Worm (Caenorhabditis elegans): ENCODE measurements around the gene C18A11.4.

Gene C18A11.4

ce11 chrX:8029080-8029479 is 16.2 kb upstream of the C18A11.4 start, which contains the start of gene C34D10.1 (continued):
- TF ChIP-seq nhr-77 (tag; optimal IDR thresholded peaks at IDR 0.05): peak; percentile 54
- TF ChIP-seq nhr-20 (tag; optimal IDR thresholded peaks at IDR 0.05): peak; percentile 88
- TF ChIP-seq unc-86 (tag; optimal IDR thresholded peaks at IDR 0.05): peak; percentile 37
- peak; percentile 60 for TF ChIP-seq fkh-8 (tag; optimal IDR thresholded peaks at IDR 0.05)
- peak; percentile 45 for TF ChIP-seq lin-39 (tag; optimal IDR thresholded peaks at IDR 0.05)
- TF ChIP-seq ces-1 (GFP tag; optimal IDR thresholded peaks at IDR 0.05): no peak

ce11 chrX:8030032-8030431 is 15.3 kb upstream of the C18A11.4 start:
- TF ChIP-seq efl-3 (GFP tag; optimal IDR thresholded peaks at IDR 0.05): no peak
- no peak for TF ChIP-seq lsy-2 (tag; optimal IDR thresholded peaks at IDR 0.05)
- TF ChIP-seq fkh-10 (GFP tag; optimal IDR thresholded peaks at IDR 0.05): no peak
- no peak for TF ChIP-seq C04F5.9 (tag; optimal IDR thresholded peaks at IDR 0.05)
- TF ChIP-seq egl-13 (tag; optimal IDR thresholded peaks at IDR 0.05): no peak
- no peak for TF ChIP-seq zag-1 (tag; optimal IDR thresholded peaks at IDR 0.05)
- TF ChIP-seq skn-1 (tag; optimal IDR thresholded peaks at IDR 0.05): no peak
- no peak for TF ChIP-seq ztf-11 (tag; optimal IDR thresholded peaks at IDR 0.05)
- TF ChIP-seq irx-1 (tag; optimal IDR thresholded peaks at IDR 0.05): no peak
- TF ChIP-seq sptf-1 (tag; optimal IDR thresholded peaks at IDR 0.05): no peak
- no peak for TF ChIP-seq mdl-1 (tag; optimal IDR thresholded peaks at IDR 0.05)
- TF ChIP-seq ceh-90 (tag; optimal IDR thresholded peaks at IDR 0.05): no peak
- no peak for TF ChIP-seq fkh-4 (tag; optimal IDR thresholded peaks at IDR 0.05; ENCODE audit: borderline replicate concordance)

ce11 chrX:8036219-8036883 is 9.0 kb upstream of the C18A11.4 start:
- TF ChIP-seq ceh-82 (tag; optimal IDR thresholded peaks at IDR 0.05) (peak; percentile 98 to 99 (median 99)), ceh-90 (tag; optimal IDR thresholded peaks at IDR 0.05) (peak; percentile 69), elt-3 (tag; optimal IDR thresholded peaks at IDR 0.05) (peak in 5 of 6 experiments; percentile 62 to 100 (median 82)), pqm-1 (tag; optimal IDR thresholded peaks at IDR 0.05) (peak; percentile 69), egl-13 (tag; optimal IDR thresholded peaks at IDR 0.05) (peak; percentile 98), zip-4 (GFP tag; optimal IDR thresholded peaks at IDR 0.05) (peak; percentile 97), fkh-10 (GFP tag; optimal IDR thresholded peaks at IDR 0.05) (peak; percentile 99), unc-130 (tag; optimal IDR thresholded peaks at IDR 0.05) (peak; percentile 71), unc-98 (GFP tag; IDR thresholded peaks at IDR 0.05) (peak; percentile 84), hpl-2 (GFP tag; optimal IDR thresholded peaks at IDR 0.05) (peak; percentile 98), swsn-7 (tag; optimal IDR thresholded peaks at IDR 0.05) (peak; percentile 99), aly-2 (tag; optimal IDR thresholded peaks at IDR 0.05) (peak; percentile 99), fos-1 (tag; optimal IDR thresholded peaks at IDR 0.05) (peak; percentile 98), sptf-1 (tag; optimal IDR thresholded peaks at IDR 0.05) (no peak), lin-35 (GFP tag; optimal IDR thresholded peaks at IDR 0.05) (peak; percentile 63 to 91), blmp-1 (tag; optimal IDR thresholded peaks at IDR 0.05) (peak; percentile 72), ama-1 (optimal IDR thresholded peaks at IDR 0.05) (no peak), nhr-20 (tag; optimal IDR thresholded peaks at IDR 0.05) (peak; percentile 99), snu-23 (GFP tag; optimal IDR thresholded peaks at IDR 0.05) (peak; percentile 100), skn-1 (tag; optimal IDR thresholded peaks at IDR 0.05) (peak; percentile 96), unc-30 (tag; optimal IDR thresholded peaks at IDR 0.05) (peak; percentile 92), ces-1 (GFP tag; optimal IDR thresholded peaks at IDR 0.05) (peak; percentile 27), snpc-4 (tag; optimal IDR thresholded peaks at IDR 0.05) (peak; percentile 91), ztf-4 (tag; optimal IDR thresholded peaks at IDR 0.05) (peak; percentile 99), ceh-8 (GFP tag; optimal IDR thresholded peaks at IDR 0.05) (peak; percentile 99), C04F5.9 (tag; optimal IDR thresholded peaks at IDR 0.05) (peak; percentile 93), fkh-4 (tag; optimal IDR thresholded peaks at IDR 0.05; ENCODE audit: borderline replicate concordance) (peak; percentile 93), Y116A8C.19 (tag; optimal IDR thresholded peaks at IDR 0.05; ENCODE audit: borderline replicate concordance) (peak; percentile 43), mep-1 (tag; optimal IDR thresholded peaks at IDR 0.05) (peak; percentile 100), alr-1 (tag; optimal IDR thresholded peaks at IDR 0.05; ENCODE audit: borderline replicate concordance) (no peak), xbp-1 (tag; optimal IDR thresholded peaks at IDR 0.05) (peak; percentile 97), nhr-28 (tag; optimal IDR thresholded peaks at IDR 0.05) (peak; percentile 53), mab-9 (GFP tag; IDR thresholded peaks at IDR 0.05) (peak; percentile 97), tlp-1 (tag; optimal IDR thresholded peaks at IDR 0.05) (peak; percentile 7), sup-37 (GFP tag; optimal IDR thresholded peaks at IDR 0.05) (peak; percentile 95), nhr-71 (tag; optimal IDR thresholded peaks at IDR 0.05) (peak; percentile 99), rnt-1 (tag; optimal IDR thresholded peaks at IDR 0.05) (peak; percentile 97), lin-15B (tag; optimal IDR thresholded peaks at IDR 0.05) (peak; percentile 59)

All from whole organism, L1 larva.